Worm (Caenorhabditis elegans) whole organism, L2 larva: ENCODE data around the gene nuc-1.

Experiments
- ZK546.5 ChIP-seq: sonication (generic microtip); optimal IDR thresholded peaks from 2 replicates; lab custom pipeline; 2017; ENCODE audit warnings: missing biosample characterization, missing genetic modification characterization
- ceh-82 ChIP-seq: fragments of 150-350 bp; optimal IDR thresholded peaks from 2 replicates; lab custom pipeline; 2014; ENCODE audit warnings: missing biosample characterization, missing genetic modification characterization
- unc-55 ChIP-seq: fragments of 150-350 bp; sonication (generic microtip); optimal IDR thresholded peaks from 3 replicates; lab custom pipeline; 2014; ENCODE audit warnings: missing biosample characterization, missing genetic modification reagents, missing genetic modification characterization

- TF ChIP-seq ceh-82 (no peak), unc-55 (GFP tag; lab: Kevin White, UChicago) (no peak), ZK546.5 (no peak)
Measured at ce11 chrX:9553095-9553494, 13.4 kb downstream of the nuc-1 start.
